Worm (Caenorhabditis elegans) whole organism, L4 larva: ENCODE results near the gene cpl-1.

Experiments
- D1046.2 ChIP-seq: fragments of 200-800 bp; sonication (Bioruptor generic); IDR thresholded peaks from 2 replicates; pipeline ENCODE4 v1.3.6; 2022; ENCODE audit warnings: missing genetic modification characterization, missing compliant biosample characterization
- F44E2.7 ChIP-seq: fragments of 200-800 bp; sonication (Bioruptor generic); IDR thresholded peaks from 2 replicates; pipeline ENCODE4 v2.1.2; 2022; ENCODE audit warnings: missing genetic modification characterization, missing compliant biosample characterization
- Y105C5A.15 ChIP-seq: fragments of 200-800 bp; sonication (Bioruptor generic); IDR thresholded peaks from 2 replicates; pipeline ENCODE4 v1.3.6; 2022; ENCODE audit warnings: missing genetic modification characterization, missing compliant biosample characterization
- ama-1 ChIP-seq: fragments of 150-350 bp; optimal IDR thresholded peaks from 2 replicates; lab custom pipeline; 2014; ENCODE audit warnings: inconsistent platforms, mixed read lengths
- arid-1 ChIP-seq: fragments of 200-800 bp; sonication (Bioruptor generic); conservative IDR thresholded peaks from 2 replicates; pipeline ENCODE4 v1.3.6; 2022; ENCODE audit warnings: missing genetic modification reagents, missing genetic modification characterization, missing compliant biosample characterization
- cey-2 ChIP-seq: sonication (generic microtip); optimal IDR thresholded peaks from 3 replicates; lab custom pipeline; 2017; ENCODE audit warnings: missing genetic modification characterization, mild to moderate bottlenecking, missing compliant biosample characterization, antibody characterized with exemption, borderline replicate concordance; ENCODE audit not compliant: insufficient read depth
- daf-16 ChIP-seq, 3 experiments: sonication (generic microtip); optimal IDR thresholded peaks; 2 replicates each; lab custom pipeline; 2016 to 2017; ENCODE audit warnings: missing genetic modification characterization in 3 of 3, missing genetic modification reagents in 3 of 3, mild to moderate bottlenecking in 2 of 3, missing compliant biosample characterization in 2 of 3, missing biosample characterization in 1 of 3, moderate library complexity in 1 of 3
- daf-19 ChIP-seq: fragments of 200-800 bp; sonication (Bioruptor generic); conservative IDR thresholded peaks from 2 replicates; pipeline ENCODE4 v1.3.6; 2022; ENCODE audit warnings: missing genetic modification characterization, missing compliant biosample characterization
- daf-8 ChIP-seq: fragments of 200-800 bp; sonication (Bioruptor generic); IDR thresholded peaks from 2 replicates; pipeline ENCODE4 v1.3.6; 2022; ENCODE audit warnings: missing genetic modification characterization, missing compliant biosample characterization
- dmd-6 ChIP-seq: fragments of 200-800 bp; sonication (Bioruptor generic); IDR thresholded peaks from 2 replicates; pipeline ENCODE4 v1.3.6; 2022; ENCODE audit warnings: missing genetic modification reagents, missing genetic modification characterization, missing compliant biosample characterization
- dmd-8 ChIP-seq: fragments of 200-800 bp; sonication (Bioruptor generic); IDR thresholded peaks from 2 replicates; pipeline ENCODE4 v1.3.6; 2022; ENCODE audit warnings: missing genetic modification characterization, missing compliant biosample characterization
- duxl-1 ChIP-seq: sonication (generic microtip); optimal IDR thresholded peaks from 2 replicates; lab custom pipeline; 2016; ENCODE audit warnings: mild to moderate bottlenecking, missing genetic modification characterization, moderate library complexity, missing compliant biosample characterization; ENCODE audit not compliant: poor library complexity
- fkh-10 ChIP-seq: fragments of 150-350 bp; optimal IDR thresholded peaks from 2 replicates; lab custom pipeline; 2014; ENCODE audit warnings: missing biosample characterization, missing genetic modification reagents, missing genetic modification characterization
- lim-7 ChIP-seq: fragments of 200-800 bp; sonication (Bioruptor generic); IDR thresholded peaks from 2 replicates; pipeline ENCODE4 v1.3.6; 2022; ENCODE audit warnings: missing genetic modification characterization, missing compliant biosample characterization
- lin-1 ChIP-seq: fragments of 200-800 bp; sonication (Bioruptor generic); IDR thresholded peaks from 2 replicates; pipeline ENCODE4 v1.3.6; 2022; ENCODE audit warnings: missing genetic modification reagents, missing genetic modification characterization, missing compliant biosample characterization
- lin-29 ChIP-seq: fragments of 200-800 bp; sonication (Bioruptor generic); IDR thresholded peaks from 2 replicates; pipeline ENCODE4 v1.3.6; 2022; ENCODE audit warnings: missing genetic modification reagents, missing genetic modification characterization, missing compliant biosample characterization
- mxl-2 ChIP-seq: fragments of 200-800 bp; sonication (Bioruptor generic); conservative IDR thresholded peaks from 2 replicates; pipeline ENCODE4 v1.3.6; 2022; ENCODE audit warnings: missing genetic modification reagents, missing genetic modification characterization, missing compliant biosample characterization
- nhr-11 ChIP-seq: fragments of 150-350 bp; optimal IDR thresholded peaks from 2 replicates; lab custom pipeline; 2014; ENCODE audit warnings: missing biosample characterization, missing genetic modification characterization
- nhr-111 ChIP-seq: fragments of 200-800 bp; sonication (Bioruptor generic); optimal IDR thresholded peaks from 2 replicates; lab custom pipeline; 2018; ENCODE audit warnings: mild to moderate bottlenecking, missing genetic modification characterization, missing compliant biosample characterization
- nhr-25 ChIP-seq: sonication (generic microtip); optimal IDR thresholded peaks from 2 replicates; lab custom pipeline; 2017; ENCODE audit warnings: missing genetic modification characterization, mild to moderate bottlenecking, missing compliant biosample characterization, antibody characterized with exemption, moderate library complexity, borderline replicate concordance; ENCODE audit not compliant: insufficient read depth
- nhr-41 ChIP-seq: fragments of 200-800 bp; sonication (Bioruptor generic); IDR thresholded peaks from 2 replicates; pipeline ENCODE4 v1.3.6; 2022; ENCODE audit warnings: missing genetic modification reagents, missing genetic modification characterization, missing compliant biosample characterization
- nhr-42 ChIP-seq: fragments of 200-800 bp; sonication (Bioruptor generic); IDR thresholded peaks from 2 replicates; pipeline ENCODE4 v1.3.6; 2022; ENCODE audit warnings: missing genetic modification characterization, missing compliant biosample characterization
- nhr-6 ChIP-seq: fragments of 150-350 bp; optimal IDR thresholded peaks from 2 replicates; lab custom pipeline; 2014; ENCODE audit warnings: missing biosample characterization, missing genetic modification characterization
- php-3 ChIP-seq: fragments of 200-800 bp; sonication (Bioruptor generic); IDR thresholded peaks from 2 replicates; pipeline ENCODE4 v1.3.6; 2022; ENCODE audit warnings: missing genetic modification reagents, missing genetic modification characterization, missing compliant biosample characterization
- skn-1 ChIP-seq: fragments of 150-350 bp; optimal IDR thresholded peaks from 2 replicates; lab custom pipeline; 2014; ENCODE audit warnings: missing biosample characterization, missing genetic modification characterization
- tag-97 ChIP-seq: fragments of 200-800 bp; sonication (Bioruptor generic); IDR thresholded peaks from 2 replicates; pipeline ENCODE4 v1.3.6; 2022; ENCODE audit warnings: missing genetic modification characterization, missing compliant biosample characterization
- unc-130 ChIP-seq: sonication (generic microtip); optimal IDR thresholded peaks from 2 replicates; lab custom pipeline; 2016; ENCODE audit warnings: missing genetic modification reagents, missing genetic modification characterization, missing compliant biosample characterization
- vab-7 ChIP-seq: fragments of 200-800 bp; sonication (Bioruptor generic); IDR thresholded peaks from 2 replicates; pipeline ENCODE4 v1.3.6; 2022; ENCODE audit warnings: missing genetic modification reagents, missing genetic modification characterization, missing compliant biosample characterization
- zfp-3 ChIP-seq: fragments of 200-800 bp; sonication (Bioruptor generic); conservative IDR thresholded peaks from 2 replicates; pipeline ENCODE4 v1.3.6; 2022; ENCODE audit warnings: missing genetic modification reagents, missing genetic modification characterization, missing compliant biosample characterization
- zip-11 ChIP-seq: fragments of 200-800 bp; sonication (Bioruptor generic); IDR thresholded peaks from 2 replicates; pipeline ENCODE4 v1.3.6; 2022; ENCODE audit warnings: missing genetic modification characterization, missing compliant biosample characterization
- ztf-11 ChIP-seq: fragments of 150-350 bp; optimal IDR thresholded peaks from 2 replicates; lab custom pipeline; 2014; ENCODE audit warnings: missing biosample characterization, missing genetic modification characterization

cpl-1 gene

DNA sequence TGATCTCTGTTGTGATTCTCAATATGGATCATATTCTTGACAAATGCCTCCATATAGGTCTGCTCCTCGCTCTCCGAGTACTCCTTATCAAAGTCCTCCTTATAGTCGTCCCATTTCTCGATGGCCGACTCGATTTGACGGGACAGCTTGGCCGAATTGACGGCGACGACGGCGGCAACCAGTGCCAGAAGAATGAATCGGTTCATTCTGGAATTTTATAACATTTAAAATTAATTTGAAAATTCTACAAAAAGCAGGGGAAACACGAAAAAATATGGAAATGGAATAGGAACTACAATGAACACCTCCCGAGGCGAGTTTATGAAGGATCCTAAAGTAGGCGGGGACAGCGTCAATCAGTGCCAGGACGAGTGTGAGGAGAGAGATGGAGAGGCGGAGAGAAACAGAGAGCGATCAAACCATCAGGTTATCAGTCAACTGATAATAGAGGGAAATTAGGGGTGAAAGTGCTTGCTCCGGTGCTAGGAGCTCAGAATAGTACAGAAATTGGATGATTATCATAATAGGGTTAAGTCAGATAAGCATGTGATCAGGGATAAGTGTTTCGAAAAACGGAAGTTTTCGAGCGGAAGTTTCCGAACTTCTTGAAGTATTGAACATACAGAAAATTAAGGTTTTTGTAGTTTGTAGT, at the start of gene cpl-1 (continued):
- TF ChIP-seq ama-1 (lab: Kevin White, UChicago) (peak; percentile 79), nhr-111 (GFP tag; lab: Kevin White, UChicago) (peak; percentile 10), ztf-11 (no peak), vab-7 (no peak)

DNA sequence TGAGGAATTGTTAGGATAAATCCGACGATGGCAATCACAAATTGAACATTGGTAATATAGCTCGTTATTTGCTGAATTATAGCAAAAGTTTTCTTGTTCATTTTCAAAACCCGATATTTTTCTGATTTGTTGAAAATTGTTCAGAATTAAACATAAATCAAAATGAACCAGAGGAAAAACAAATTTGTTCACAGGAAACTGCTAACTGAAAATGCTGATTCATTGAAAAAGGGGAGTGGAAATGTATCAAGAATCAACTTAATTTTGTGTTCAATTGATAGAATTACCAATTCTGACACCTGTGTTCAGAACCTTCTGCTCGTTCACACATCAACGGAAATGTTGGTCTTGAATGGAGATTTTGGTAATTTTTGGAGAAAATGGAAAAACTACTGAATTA, 48.4 kb upstream of the cpl-1 start, which contains the start of gene srw-77:
TSS of gene srw-77 (minus strand) at position 101 of the 400 bp plus-strand sequence.
- TF ChIP-seq zfp-3 (no peak), zip-11 (no peak), nhr-11 (no peak), nhr-42 (GFP tag; lab: Robert Waterston, UW) (no peak), nhr-25 (tag; lab: Kevin White, UChicago) (no peak), lin-29 (no peak), unc-130 (GFP tag; lab: Kevin White, UChicago) (no peak), tag-97 (GFP tag; lab: Robert Waterston, UW) (no peak)
- TF ChIP-seq, all 104 proteins: peak for 0

DNA sequence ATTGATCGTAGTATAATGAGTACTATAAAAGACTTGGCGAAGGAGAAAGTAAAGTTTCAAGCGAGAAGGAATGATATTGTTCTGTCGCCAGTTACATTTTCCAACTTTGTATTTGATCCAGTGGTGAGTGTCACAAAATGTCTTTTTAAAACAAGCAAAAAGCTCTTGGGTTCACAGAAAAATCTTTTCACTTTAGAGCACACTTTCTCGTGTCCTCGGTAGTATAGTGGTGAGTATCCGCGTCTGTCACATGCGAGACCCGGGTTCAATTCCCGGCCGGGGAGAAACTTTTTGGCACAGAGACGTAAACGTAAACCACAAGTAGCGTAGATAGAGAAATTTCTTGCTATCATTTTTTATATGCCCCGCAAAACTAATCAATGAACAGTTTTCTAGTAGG, 45.2 kb upstream of the cpl-1 start:
- TF ChIP-seq nhr-6 (tag; lab: Kevin White, UChicago): no peak
- peak; percentile 74 for TF ChIP-seq lim-7 (GFP tag; lab: Robert Waterston, UW)
- TF ChIP-seq dmd-6 (GFP tag; lab: Robert Waterston, UW): peak; percentile 43; the same call in 1 of the 2 replicates
- TF ChIP-seq mxl-2 (GFP tag; lab: Robert Waterston, UW): no peak
- no peak for TF ChIP-seq fkh-10 (GFP tag; lab: Kevin White, UChicago)
- TF ChIP-seq zfp-3: 0 out of 2 replicates have a peak, but pooled peaks have one; percentile 38
- TF ChIP-seq daf-19: peak; percentile 69
- 0 out of 2 replicates have a peak, but pooled peaks have one; percentile 21 for TF ChIP-seq arid-1 (GFP tag; lab: Robert Waterston, UW)
- no peak for TF ChIP-seq cey-2 (tag; lab: Kevin White, UChicago)
- peak; percentile 30; the same call in 1 of the 2 replicates for TF ChIP-seq php-3 (GFP tag; lab: Robert Waterston, UW)
- TF ChIP-seq lin-1 (GFP tag; lab: Robert Waterston, UW): 0 out of 2 replicates have a peak, but pooled peaks have one; percentile 12
- peak; percentile 81; the same call in 1 of the 2 replicates for TF ChIP-seq dmd-8 (GFP tag; lab: Robert Waterston, UW)
- 0 out of 2 replicates have a peak, but pooled peaks have one; percentile 48 for TF ChIP-seq F44E2.7 (GFP tag; lab: Robert Waterston, UW)
- TF ChIP-seq daf-8 (GFP tag; lab: Robert Waterston, UW): no peak
- peak; percentile 74 for TF ChIP-seq duxl-1
- TF ChIP-seq daf-16 (GFP tag; optimal IDR thresholded peaks at IDR 0.05; lab: Kevin White, UChicago): no peak
- TF ChIP-seq daf-16 (tag; optimal IDR thresholded peaks at IDR 0.05; lab: Kevin White, UChicago): peak; percentile 42
- no peak for TF ChIP-seq Y105C5A.15 (GFP tag; lab: Robert Waterston, UW)
- 0 out of 2 replicates have a peak, but pooled peaks have one; percentile 10 for TF ChIP-seq nhr-41 (GFP tag; lab: Robert Waterston, UW)

DNA sequence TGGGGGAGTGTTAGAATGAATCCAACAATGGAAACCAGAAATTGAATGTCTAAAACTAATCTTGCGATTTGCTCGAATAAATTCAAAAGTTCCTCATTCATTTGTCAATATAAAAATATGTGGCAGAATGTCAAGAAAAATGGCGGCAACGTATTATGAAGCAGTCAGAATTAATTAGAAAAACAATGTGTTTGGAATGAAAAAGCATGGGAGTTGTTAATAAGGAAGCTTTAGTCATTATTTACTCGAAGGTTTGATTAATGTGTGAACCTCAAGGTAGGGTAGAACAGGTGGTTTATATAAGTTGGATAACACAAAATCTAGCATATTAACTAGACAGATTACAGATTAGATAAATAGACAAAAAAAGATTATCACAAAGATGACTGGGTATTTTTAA, 43.1 kb upstream of the cpl-1 start, which contains the start of gene srw-76:
TSS of gene srw-76 (minus strand) at position 101 of the 400 bp plus-strand sequence.
- no peak for TF ChIP-seq Y105C5A.15 (GFP tag; lab: Robert Waterston, UW)

DNA sequence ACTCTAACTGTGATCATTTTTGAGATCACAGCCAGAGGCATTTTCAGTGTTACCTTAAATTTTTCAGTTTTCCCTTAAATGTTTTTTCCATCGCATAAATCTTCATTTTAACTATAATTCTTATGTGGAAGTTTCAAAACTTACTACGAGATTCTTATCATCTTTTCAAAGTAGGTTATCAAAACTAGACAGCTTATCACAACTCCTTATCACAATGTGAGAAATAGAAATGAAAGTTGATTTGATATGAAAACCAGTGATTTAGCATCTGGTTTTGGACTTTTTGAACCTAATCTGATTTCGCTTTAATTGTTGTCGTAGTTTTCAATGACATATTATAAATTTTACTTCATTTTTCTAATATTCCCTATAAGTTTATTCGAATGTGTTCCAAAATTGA, 40.8 kb upstream of the cpl-1 start, which contains the start of gene mltn-11:
TSS of gene mltn-11 (plus strand) at position 276 of the 400 bp plus-strand sequence.
- TF ChIP-seq D1046.2 (GFP tag; lab: Robert Waterston, UW): no peak
- no peak for TF ChIP-seq skn-1 (tag; lab: Kevin White, UChicago)
- TF ChIP-seq nhr-42 (GFP tag; lab: Robert Waterston, UW): no peak
